Worm (Caenorhabditis elegans): ENCODE results near the gene col-33.

ce11 chrIV:4269308-4269707 lies 6.2 kb downstream of the col-33 start, which contains the start of gene F36A4.3:
- TF ChIP-seq ama-1 (optimal IDR thresholded peaks at IDR 0.05) (no peak), sea-1 (GFP tag; conservative IDR thresholded peaks at IDR 0.05) (no peak), ceh-13 (GFP tag; optimal IDR thresholded peaks at IDR 0.05) (no peak), scrt-1 (GFP tag; IDR thresholded peaks at IDR 0.05) (no peak), tbx-37 (GFP tag; conservative IDR thresholded peaks at IDR 0.05) (no peak), F13C5.2 (tag; optimal IDR thresholded peaks at IDR 0.05) (no peak), flt-1 (GFP tag; IDR thresholded peaks at IDR 0.05) (no peak), hnd-1 (tag; optimal IDR thresholded peaks at IDR 0.05) (no peak), tra-4 (tag; optimal IDR thresholded peaks at IDR 0.05) (no peak), tbx-11 (GFP tag; IDR thresholded peaks at IDR 0.05) (no peak), ets-7 (tag; optimal IDR thresholded peaks at IDR 0.05) (no peak), hmg-4 (GFP tag; optimal IDR thresholded peaks at IDR 0.05) (no peak), aly-1 (tag; optimal IDR thresholded peaks at IDR 0.05) (no peak), B0310.2 (tag; optimal IDR thresholded peaks at IDR 0.05) (no peak)

All from whole organism, early embryonic.